Fruit fly (Drosophila melanogaster): ENCODE measurements around the gene CG4382.

DNA sequence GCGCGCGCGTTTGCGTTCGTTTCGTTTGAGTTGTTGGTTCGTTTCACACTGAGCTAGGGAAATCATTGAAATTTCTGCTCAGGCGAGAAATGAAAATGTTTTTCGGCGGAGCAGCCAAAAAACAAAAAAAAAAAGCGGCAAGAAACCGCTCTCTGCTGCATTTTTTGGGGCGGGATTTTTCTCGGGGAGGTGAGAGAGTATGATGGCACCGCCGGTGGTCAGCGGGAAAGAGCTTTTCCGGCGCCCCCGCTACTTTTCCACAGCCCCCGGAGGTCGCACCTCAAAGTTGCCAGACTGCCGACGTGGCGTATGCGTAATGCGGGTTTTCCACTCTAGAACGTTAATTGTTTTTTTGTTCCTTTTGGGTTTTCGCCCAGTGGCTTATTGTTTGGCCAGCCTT lies 35.3 kb downstream of the CG4382 start, which contains the start of gene CG46468:
- TF ChIP-seq CG8478 (optimal IDR thresholded peaks at IDR 0.05) (no peak), CTCF (optimal IDR thresholded peaks at IDR 0.05) (no peak)

Measured in S2 (cell line).